Worm (Caenorhabditis elegans) whole organism, late embryonic: ENCODE data around the gene str-9.

Source experiments
- F13H6.1 ChIP-seq: sonication (generic microtip); optimal IDR thresholded peaks from 2 replicates; lab custom pipeline; 2016; ENCODE audit warnings: missing genetic modification characterization, missing compliant biosample characterization
- K02D7.2 ChIP-seq: sonication (generic microtip); optimal IDR thresholded peaks from 2 replicates; lab custom pipeline; 2017; ENCODE audit warnings: mild to moderate bottlenecking, missing genetic modification characterization, missing compliant biosample characterization
- Y22D7AL.16 ChIP-seq: sonication (generic microtip); optimal IDR thresholded peaks from 2 replicates; lab custom pipeline; 2016; ENCODE audit warnings: missing genetic modification characterization, missing compliant biosample characterization
- ahr-1 ChIP-seq: sonication (generic microtip); optimal IDR thresholded peaks from 2 replicates; lab custom pipeline; 2016; ENCODE audit warnings: missing genetic modification characterization, missing compliant biosample characterization
- ama-1 ChIP-seq: fragments of 150-350 bp; optimal IDR thresholded peaks from 2 replicates; lab custom pipeline; 2014
- ceh-14 ChIP-seq: sonication (generic microtip); optimal IDR thresholded peaks from 2 replicates; lab custom pipeline; 2016; ENCODE audit warnings: missing genotype, missing genetic modification characterization, missing compliant biosample characterization
- ceh-19 ChIP-seq: fragments of 200-800 bp; sonication (Bioruptor generic); optimal IDR thresholded peaks from 2 replicates; lab custom pipeline; 2018; ENCODE audit warnings: mild to moderate bottlenecking, missing genetic modification characterization, missing compliant biosample characterization
- ceh-30 ChIP-seq: fragments of 150-350 bp; optimal IDR thresholded peaks from 2 replicates; lab custom pipeline; 2014; ENCODE audit warnings: missing biosample characterization, missing genetic modification characterization
- ceh-31 ChIP-seq: sonication (generic microtip); optimal IDR thresholded peaks from 2 replicates; lab custom pipeline; 2016; ENCODE audit warnings: missing genetic modification characterization, missing compliant biosample characterization
- ceh-45 ChIP-seq: fragments of 200-800 bp; sonication (Bioruptor generic); IDR thresholded peaks from 2 replicates; pipeline ENCODE4 v1.3.6; 2022; ENCODE audit warnings: missing genetic modification reagents, missing genetic modification characterization, missing compliant biosample characterization
- ceh-48 ChIP-seq: sonication (generic microtip); optimal IDR thresholded peaks from 2 replicates; lab custom pipeline; 2016; ENCODE audit warnings: missing genetic modification characterization, inconsistent platforms, missing compliant biosample characterization
- ceh-9 ChIP-seq: sonication (generic microtip); optimal IDR thresholded peaks from 2 replicates; lab custom pipeline; 2016; ENCODE audit warnings: mild to moderate bottlenecking, missing genetic modification characterization, inconsistent platforms, missing compliant biosample characterization
- che-1 ChIP-seq: sonication (generic microtip); optimal IDR thresholded peaks from 2 replicates; lab custom pipeline; 2016; ENCODE audit warnings: mild to moderate bottlenecking, missing genetic modification characterization, missing compliant biosample characterization
- dmd-4 ChIP-seq: sonication (generic microtip); optimal IDR thresholded peaks from 2 replicates; lab custom pipeline; 2016; ENCODE audit warnings: borderline replicate concordance, missing genetic modification characterization, missing compliant biosample characterization
- dve-1 ChIP-seq: sonication (generic microtip); optimal IDR thresholded peaks from 2 replicates; lab custom pipeline; 2017; ENCODE audit warnings: antibody characterized with exemption, mild to moderate bottlenecking, missing genetic modification characterization, missing compliant biosample characterization
- elt-2 ChIP-seq: sonication (generic microtip); optimal IDR thresholded peaks from 2 replicates; lab custom pipeline; 2016; ENCODE audit warnings: missing genetic modification reagents, missing genetic modification characterization, missing compliant biosample characterization
- elt-4 ChIP-seq: sonication (generic microtip); optimal IDR thresholded peaks from 2 replicates; lab custom pipeline; 2016; ENCODE audit warnings: missing genetic modification characterization, missing compliant biosample characterization
- fkh-10 ChIP-seq: fragments of 150-350 bp; optimal IDR thresholded peaks from 2 replicates; lab custom pipeline; 2014; ENCODE audit warnings: missing biosample characterization, missing genetic modification reagents, missing genetic modification characterization
- gmeb-2 ChIP-seq: sonication (generic microtip); optimal IDR thresholded peaks from 2 replicates; lab custom pipeline; 2016; ENCODE audit warnings: missing genetic modification characterization, inconsistent platforms, missing compliant biosample characterization
- hlh-13 ChIP-seq: fragments of 200-800 bp; sonication (Bioruptor generic); optimal IDR thresholded peaks from 2 replicates; lab custom pipeline; 2018; ENCODE audit warnings: mild to moderate bottlenecking, missing genetic modification characterization, missing compliant biosample characterization
- madf-2 ChIP-seq: sonication (generic microtip); optimal IDR thresholded peaks from 2 replicates; lab custom pipeline; 2017; ENCODE audit warnings: missing genetic modification characterization, missing compliant biosample characterization
- mec-3 ChIP-seq: sonication (generic microtip); optimal IDR thresholded peaks from 2 replicates; lab custom pipeline; 2016; ENCODE audit warnings: borderline replicate concordance, missing genetic modification characterization, missing compliant biosample characterization
- nhr-11 ChIP-seq: fragments of 150-350 bp; optimal IDR thresholded peaks from 2 replicates; lab custom pipeline; 2014; ENCODE audit warnings: missing biosample characterization, missing genetic modification characterization
- nhr-232 ChIP-seq: sonication (generic microtip); optimal IDR thresholded peaks from 2 replicates; lab custom pipeline; 2016; ENCODE audit warnings: missing genetic modification characterization, missing compliant biosample characterization
- npax-4 ChIP-seq: sonication (generic microtip); optimal IDR thresholded peaks from 2 replicates; lab custom pipeline; 2016; ENCODE audit warnings: missing genetic modification characterization, missing compliant biosample characterization
- pag-3 ChIP-seq: sonication (generic microtip); optimal IDR thresholded peaks from 2 replicates; lab custom pipeline; 2016; ENCODE audit warnings: missing compliant biosample characterization, missing genetic modification characterization, borderline replicate concordance
- pat-9 ChIP-seq: fragments of 200-800 bp; sonication (Bioruptor generic); optimal IDR thresholded peaks from 2 replicates; lab custom pipeline; 2018; ENCODE audit warnings: mild to moderate bottlenecking, missing genetic modification characterization, moderate library complexity, missing compliant biosample characterization
- pax-1 ChIP-seq: fragments of 150-350 bp; optimal IDR thresholded peaks from 2 replicates; lab custom pipeline; 2014; ENCODE audit warnings: missing biosample characterization, missing genetic modification characterization
- pha-2 ChIP-seq: sonication (generic microtip); optimal IDR thresholded peaks from 2 replicates; lab custom pipeline; 2017; ENCODE audit warnings: mild to moderate bottlenecking, missing genetic modification characterization, missing compliant biosample characterization
- pha-4 ChIP-seq: fragments of 150-350 bp; optimal IDR thresholded peaks from 2 replicates; lab custom pipeline; 2018; ENCODE audit warnings: missing biosample characterization, missing genetic modification reagents, missing genetic modification characterization
- rnt-1 ChIP-seq: sonication (generic microtip); optimal IDR thresholded peaks from 2 replicates; lab custom pipeline; 2016; ENCODE audit warnings: missing genetic modification characterization, missing compliant biosample characterization
- sox-4 ChIP-seq: sonication (generic microtip); optimal IDR thresholded peaks from 2 replicates; lab custom pipeline; 2017; ENCODE audit warnings: mild to moderate bottlenecking, missing genetic modification characterization, inconsistent platforms, missing compliant biosample characterization
- ttx-3 ChIP-seq: sonication (generic microtip); optimal IDR thresholded peaks from 2 replicates; lab custom pipeline; 2016; ENCODE audit warnings: missing genetic modification reagents, missing genetic modification characterization, missing compliant biosample characterization
- unc-42 ChIP-seq: sonication (generic microtip); optimal IDR thresholded peaks from 2 replicates; lab custom pipeline; 2016; ENCODE audit warnings: missing genotype, missing genetic modification characterization, missing compliant biosample characterization
- unc-86 ChIP-seq: sonication (generic microtip); optimal IDR thresholded peaks from 2 replicates; lab custom pipeline; 2016; ENCODE audit warnings: missing genetic modification characterization, missing compliant biosample characterization
- ztf-16 ChIP-seq: sonication (generic microtip); optimal IDR thresholded peaks from 2 replicates; lab custom pipeline; 2017; ENCODE audit warnings: missing genetic modification characterization, missing compliant biosample characterization

str-9 gene

DNA sequence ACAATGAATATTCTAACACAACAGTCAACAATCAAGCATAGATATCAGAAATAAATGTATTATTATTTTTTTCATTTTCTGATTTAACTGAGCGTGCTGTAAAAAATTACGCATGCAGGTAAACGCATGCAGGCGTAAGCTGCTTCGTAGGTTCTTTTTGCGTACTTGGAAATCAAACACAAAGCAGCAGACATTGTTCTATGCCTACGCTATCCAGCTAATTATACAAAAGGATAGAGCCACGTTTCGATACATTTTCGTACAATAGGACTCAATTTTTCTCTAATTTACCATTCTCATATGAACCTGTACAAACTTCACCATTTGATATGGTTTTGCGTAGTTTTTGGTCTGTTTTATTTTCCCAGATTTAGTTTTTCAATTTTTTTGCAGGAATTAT is 23.9 kb downstream of the str-9 start, which contains the start of gene T26E4.3:
Gene T26E4.3, plus strand, starts transcription at position 301 of the 400 bp plus-strand sequence.
- TF ChIP-seq madf-2 (tag; lab: Kevin White, UChicago), result no peak
- TF ChIP-seq dve-1 (tag; lab: Kevin White, UChicago), result no peak
- TF ChIP-seq unc-42 (tag; lab: Kevin White, UChicago), result no peak
- TF ChIP-seq sox-4, result no peak
- no peak for TF ChIP-seq Y22D7AL.16 (tag; lab: Kevin White, UChicago)
- no peak for TF ChIP-seq hlh-13 (GFP tag; lab: Kevin White, UChicago)
- no peak for TF ChIP-seq K02D7.2 (tag; lab: Kevin White, UChicago)

DNA sequence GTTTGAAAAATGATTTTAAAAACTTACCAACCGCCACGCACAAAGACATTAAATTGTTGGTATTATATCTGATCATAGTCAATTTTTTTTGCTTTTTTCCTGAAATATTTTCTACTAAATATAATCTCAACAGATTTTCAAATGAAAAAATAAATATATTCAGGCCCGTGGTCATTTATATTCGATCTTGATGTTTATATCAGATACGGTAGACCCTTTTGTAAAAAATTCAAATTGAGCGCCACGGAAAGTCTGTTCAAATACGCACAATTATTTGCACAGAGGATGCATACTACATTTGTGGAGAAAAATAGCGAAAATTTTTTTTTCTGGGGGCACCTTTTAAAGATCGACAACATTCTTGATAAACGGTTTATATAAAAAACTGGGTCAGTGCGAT is 33.9 kb downstream of the str-9 start, which contains the start of gene T26E4.4:
Gene T26E4.4, minus strand, starts transcription at position 101 of the 400 bp plus-strand sequence.
- TF ChIP-seq pag-3 (tag; lab: Kevin White, UChicago) (no peak), madf-2 (tag; lab: Kevin White, UChicago) (no peak), elt-4 (tag; lab: Kevin White, UChicago) (no peak), pha-2 (tag; lab: Kevin White, UChicago) (no peak), ztf-16 (tag; lab: Kevin White, UChicago) (no peak), che-1 (tag; lab: Kevin White, UChicago) (no peak), mec-3 (tag; lab: Kevin White, UChicago) (no peak), F13H6.1 (tag; lab: Kevin White, UChicago) (no peak), rnt-1 (tag; lab: Kevin White, UChicago) (no peak), unc-86 (tag; lab: Kevin White, UChicago) (no peak), ceh-31 (tag; lab: Kevin White, UChicago) (no peak), ceh-9 (no peak)

ce11 chrV:15793270-15793669 is 34.7 kb downstream of the str-9 start, which contains the start of gene T26E4.7:
T26E4.7 (plus strand) TSS chrV:15793570.
- TF ChIP-seq ceh-45, result no peak
- TF ChIP-seq nhr-232, result no peak
- TF ChIP-seq F13H6.1 (tag; lab: Kevin White, UChicago), result no peak
- no peak for TF ChIP-seq ahr-1 (tag; lab: Kevin White, UChicago)
- no peak for TF ChIP-seq unc-86 (tag; lab: Kevin White, UChicago)
- no peak for TF ChIP-seq pat-9 (tag; lab: Kevin White, UChicago)
- no peak for TF ChIP-seq elt-2 (tag; lab: Kevin White, UChicago)
- no peak for TF ChIP-seq gmeb-2
- no peak for TF ChIP-seq ceh-19 (GFP tag; lab: Kevin White, UChicago)
- no peak for TF ChIP-seq pha-4 (tag; lab: Kevin White, UChicago)
- no peak for TF ChIP-seq rnt-1 (tag; lab: Kevin White, UChicago)
- TF ChIP-seq ceh-48, result no peak
- no peak for TF ChIP-seq nhr-11 (tag; lab: Kevin White, UChicago)

DNA sequence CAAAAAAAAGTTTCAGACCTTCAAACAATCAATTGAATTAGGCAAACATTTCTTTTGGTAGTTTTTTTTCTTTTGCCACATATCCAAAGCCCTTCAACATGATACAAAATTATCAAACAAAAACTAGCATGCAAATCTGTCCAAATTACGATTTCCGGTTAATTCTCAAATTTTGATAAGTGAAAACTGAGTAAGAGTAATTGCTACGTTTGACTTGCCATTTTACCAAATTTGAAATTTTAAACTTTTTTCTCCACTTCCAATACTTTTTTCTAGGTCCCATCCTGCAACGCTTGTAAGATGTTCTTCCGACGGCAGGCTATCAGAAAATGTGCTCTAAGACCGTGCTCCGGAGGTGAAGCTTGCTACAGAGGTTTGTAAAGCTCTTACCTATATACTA is 37.5 kb downstream of the str-9 start, which contains the start of gene nhr-223:
Gene nhr-223, plus strand, starts transcription at position 301 of the 400 bp plus-strand sequence.
- no peak for TF ChIP-seq ceh-14 (tag; lab: Kevin White, UChicago)

- TF ChIP-seq ama-1 (no peak), pax-1 (no peak), npax-4 (tag; lab: Kevin White, UChicago) (no peak), fkh-10 (GFP tag; lab: Kevin White, UChicago) (no peak), ceh-45 (no peak), pag-3 (tag; lab: Kevin White, UChicago) (no peak), ttx-3 (no peak), ceh-30 (tag; lab: Kevin White, UChicago) (no peak), dmd-4 (tag; lab: Kevin White, UChicago) (no peak), gmeb-2 (no peak), ahr-1 (tag; lab: Kevin White, UChicago) (no peak)
These were observed 39.6 kb downstream of the str-9 start, which contains the start of gene T26E4.10 for ce11 chrV:15798108-15798507. T26E4.10 (minus strand) TSS chrV:15798208.
